Fruit fly (Drosophila melanogaster): ENCODE results near the gene mld.
A peak's percentile ranks its signal among the peaks of the same experiment; 100 is the strongest.

mld gene

dm6 chr3R:24654770-24655322 lies 69.4 kb downstream of the mld start, which contains the start of the genes CG31125 and CG6695:
Gene CG31125, minus strand, starts transcription at chr3R:24654820.
Gene CG6695, plus strand, starts transcription at chr3R:24655160.
- TF ChIP-seq pan (optimal IDR thresholded peaks at IDR 0.05) = no peak
- no peak for TF ChIP-seq CG8478 (optimal IDR thresholded peaks at IDR 0.05)
- no peak for TF ChIP-seq Dll (optimal IDR thresholded peaks at IDR 0.05)
- TF ChIP-seq psq (optimal IDR thresholded peaks at IDR 0.05) = no peak
- no peak for TF ChIP-seq EcR (GFP tag; optimal IDR thresholded peaks at IDR 0.05)
- TF ChIP-seq usp (GFP tag; optimal IDR thresholded peaks at IDR 0.05) = no peak

DNA sequence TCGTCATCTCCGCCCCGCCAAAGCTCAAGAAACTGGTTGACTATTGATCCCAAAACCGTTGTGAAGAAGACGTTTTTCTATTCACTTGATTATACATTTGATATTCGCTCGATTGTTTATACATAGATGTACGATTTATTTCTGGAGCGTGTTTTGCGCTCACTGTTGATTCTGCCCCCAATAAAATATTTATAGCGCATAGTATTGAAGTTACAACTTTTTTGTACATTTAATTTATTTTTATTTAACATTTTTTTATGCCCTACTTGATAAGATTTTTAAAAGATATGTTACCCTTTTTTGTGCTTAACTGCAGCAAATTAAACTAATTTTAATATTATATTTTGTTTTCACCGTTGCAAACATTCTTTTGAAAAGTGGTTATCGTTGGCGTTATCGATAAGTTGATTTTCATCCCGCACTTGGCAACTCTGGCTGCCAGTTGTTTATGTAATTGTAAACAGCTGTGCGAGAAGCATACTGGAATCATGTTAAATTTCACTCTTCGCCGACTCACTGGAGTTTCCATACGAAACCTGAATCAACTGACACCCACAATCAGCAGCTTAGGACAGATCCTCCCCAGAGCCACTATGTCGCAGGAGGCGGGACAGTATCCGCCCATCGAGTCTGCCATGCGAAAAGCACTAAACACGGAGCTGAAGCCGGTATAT lies 73.9 kb downstream of the mld start, which contains the start of gene CG31126:
TSS of gene CG31126 (plus strand) at position 449 of the 674 bp plus-strand sequence.
- no peak for TF ChIP-seq usp (GFP tag; optimal IDR thresholded peaks at IDR 0.05)
- no peak for TF ChIP-seq Dll (optimal IDR thresholded peaks at IDR 0.05)

dm6 chr3R:24661679-24662411 lies 76.4 kb downstream of the mld start, which contains the start of gene Ppox:
Gene Ppox, minus strand, starts transcription at chr3R:24661851.
- TF ChIP-seq usp (GFP tag; optimal IDR thresholded peaks at IDR 0.05) (no peak), CG8478 (optimal IDR thresholded peaks at IDR 0.05) (no peak)

dm6 chr3R:24662412-24662796 lies 77.0 kb downstream of the mld start, which contains the start of gene slo:
Gene slo, plus strand, starts transcription at chr3R:24662491.
- TF ChIP-seq Dll (optimal IDR thresholded peaks at IDR 0.05) (no peak), usp (GFP tag; optimal IDR thresholded peaks at IDR 0.05) (no peak), EcR (GFP tag; optimal IDR thresholded peaks at IDR 0.05) (no peak), psq (optimal IDR thresholded peaks at IDR 0.05) (no peak), pan (optimal IDR thresholded peaks at IDR 0.05) (no peak), CG8478 (optimal IDR thresholded peaks at IDR 0.05) (no peak)

dm6 chr3R:24663044-24663443 lies 77.6 kb downstream of the mld start:
- TF ChIP-seq CG8478 (optimal IDR thresholded peaks at IDR 0.05) (no peak), psq (optimal IDR thresholded peaks at IDR 0.05) (no peak), Dll (optimal IDR thresholded peaks at IDR 0.05) (no peak), usp (GFP tag; optimal IDR thresholded peaks at IDR 0.05) (no peak), EcR (GFP tag; optimal IDR thresholded peaks at IDR 0.05) (no peak), pan (optimal IDR thresholded peaks at IDR 0.05) (no peak)

DNA sequence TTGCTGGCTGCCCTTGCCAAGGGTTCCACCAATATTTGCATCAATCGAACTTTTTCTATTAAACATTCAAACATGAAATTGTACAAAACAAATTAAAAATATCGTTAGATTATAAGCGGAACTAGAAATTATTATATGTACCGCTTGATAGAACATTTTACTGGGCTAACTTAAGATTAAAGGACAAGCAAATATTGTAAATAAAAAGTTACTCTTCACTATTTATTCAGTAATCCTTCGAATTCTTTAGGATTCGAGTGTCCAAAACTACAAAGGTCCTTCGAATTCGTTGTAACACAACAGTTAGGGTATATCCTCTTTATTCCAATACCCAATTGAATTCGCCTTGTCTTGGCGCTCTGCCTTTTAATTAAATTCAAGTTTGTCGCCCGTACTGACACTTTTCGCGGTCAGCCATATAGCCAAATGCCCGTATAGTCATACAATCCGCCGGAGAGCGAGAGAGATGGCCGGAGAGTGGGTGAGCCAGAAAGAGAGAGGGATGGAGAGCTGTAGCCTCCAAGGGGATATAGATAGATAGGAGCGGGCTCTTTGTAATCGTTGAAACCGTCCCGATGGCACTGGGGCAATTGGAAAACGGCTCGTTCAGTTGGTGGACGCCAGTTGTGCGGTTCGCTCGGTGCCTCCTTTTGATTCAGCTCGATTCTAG lies 82.2 kb downstream of the mld start:
- TF ChIP-seq Dll (optimal IDR thresholded peaks at IDR 0.05) = peak; percentile 68
- no peak for TF ChIP-seq CG8478 (optimal IDR thresholded peaks at IDR 0.05)

- TF ChIP-seq EcR (GFP tag; optimal IDR thresholded peaks at IDR 0.05) (no peak), psq (optimal IDR thresholded peaks at IDR 0.05) (no peak), pan (optimal IDR thresholded peaks at IDR 0.05) (no peak), Dll (optimal IDR thresholded peaks at IDR 0.05) (no peak), usp (GFP tag; optimal IDR thresholded peaks at IDR 0.05) (no peak), CG8478 (optimal IDR thresholded peaks at IDR 0.05) (no peak)
These were observed 86.2 kb downstream of the mld start for dm6 chr3R:24671662-24672061.

Data from whole organism.